Worm (Caenorhabditis elegans) whole organism, L4 larva: Measurements from ENCODE around the gene F26G1.2.

Source experiments
- F10B5.3 ChIP-seq: sonication (generic microtip); optimal IDR thresholded peaks from 2 replicates; lab custom pipeline; 2016; ENCODE audit warnings: mild to moderate bottlenecking, missing genetic modification characterization, missing compliant biosample characterization
- T20F7.1 ChIP-seq: fragments of 200-800 bp; sonication (Bioruptor generic); optimal IDR thresholded peaks from 2 replicates; lab custom pipeline; 2018; ENCODE audit warnings: mild to moderate bottlenecking, missing genetic modification characterization, missing compliant biosample characterization
- T26A8.4 ChIP-seq: fragments of 200-800 bp; sonication (Bioruptor generic); IDR thresholded peaks from 2 replicates; pipeline ENCODE4 v1.3.6; 2022; ENCODE audit warnings: missing genetic modification characterization, missing compliant biosample characterization
- Y48G9A.11 ChIP-seq: fragments of 200-800 bp; sonication (Bioruptor generic); IDR thresholded peaks from 2 replicates; pipeline ENCODE4 v1.3.6; 2022; ENCODE audit warnings: missing genetic modification reagents, missing genetic modification characterization, missing compliant biosample characterization
- Y5F2A.4 ChIP-seq: fragments of 200-800 bp; sonication (Bioruptor generic); optimal IDR thresholded peaks from 2 replicates; lab custom pipeline; 2018; ENCODE audit warnings: mild to moderate bottlenecking, missing genetic modification characterization, missing compliant biosample characterization
- ceh-20 ChIP-seq: fragments of 200-800 bp; sonication (Bioruptor generic); IDR thresholded peaks from 2 replicates; pipeline ENCODE4 v1.3.6; 2022; ENCODE audit warnings: missing genetic modification reagents, missing genetic modification characterization, missing compliant biosample characterization
- ceh-82 ChIP-seq: sonication (generic microtip); optimal IDR thresholded peaks from 2 replicates; lab custom pipeline; 2017; ENCODE audit warnings: missing biosample characterization, missing genetic modification characterization
- cey-2 ChIP-seq: sonication (generic microtip); optimal IDR thresholded peaks from 3 replicates; lab custom pipeline; 2017; ENCODE audit warnings: missing genetic modification characterization, mild to moderate bottlenecking, missing compliant biosample characterization, antibody characterized with exemption, borderline replicate concordance; ENCODE audit not compliant: insufficient read depth
- daf-16 ChIP-seq, 3 experiments: sonication (generic microtip); optimal IDR thresholded peaks; 2 replicates each; lab custom pipeline; 2016 to 2017; ENCODE audit warnings: missing genetic modification characterization in 3 of 3, missing genetic modification reagents in 3 of 3, mild to moderate bottlenecking in 2 of 3, missing compliant biosample characterization in 2 of 3, missing biosample characterization in 1 of 3, moderate library complexity in 1 of 3
- daf-19 ChIP-seq: fragments of 200-800 bp; sonication (Bioruptor generic); conservative IDR thresholded peaks from 2 replicates; pipeline ENCODE4 v1.3.6; 2022; ENCODE audit warnings: missing genetic modification characterization, missing compliant biosample characterization
- dmd-6 ChIP-seq: fragments of 200-800 bp; sonication (Bioruptor generic); IDR thresholded peaks from 2 replicates; pipeline ENCODE4 v1.3.6; 2022; ENCODE audit warnings: missing genetic modification reagents, missing genetic modification characterization, missing compliant biosample characterization
- duxl-1 ChIP-seq: sonication (generic microtip); optimal IDR thresholded peaks from 2 replicates; lab custom pipeline; 2016; ENCODE audit warnings: mild to moderate bottlenecking, missing genetic modification characterization, moderate library complexity, missing compliant biosample characterization; ENCODE audit not compliant: poor library complexity
- gei-8 ChIP-seq: fragments of 200-800 bp; sonication (Bioruptor generic); optimal IDR thresholded peaks from 2 replicates; lab custom pipeline; 2018; ENCODE audit warnings: mild to moderate bottlenecking, missing genetic modification characterization, missing compliant biosample characterization
- hif-1 ChIP-seq, 2 experiments: sonication (generic microtip); optimal IDR thresholded peaks; 2 replicates each; lab custom pipeline; 2016 to 2017; ENCODE audit warnings: missing compliant biosample characterization in 2 of 2, missing genetic modification characterization in 2 of 2, missing genetic modification reagents in 2 of 2, missing genotype in 2 of 2, mild to moderate bottlenecking in 1 of 2
- lim-7 ChIP-seq: fragments of 200-800 bp; sonication (Bioruptor generic); IDR thresholded peaks from 2 replicates; pipeline ENCODE4 v1.3.6; 2022; ENCODE audit warnings: missing genetic modification characterization, missing compliant biosample characterization
- lin-1 ChIP-seq: fragments of 200-800 bp; sonication (Bioruptor generic); IDR thresholded peaks from 2 replicates; pipeline ENCODE4 v1.3.6; 2022; ENCODE audit warnings: missing genetic modification reagents, missing genetic modification characterization, missing compliant biosample characterization
- lin-13 ChIP-seq: fragments of 150-350 bp; optimal IDR thresholded peaks from 2 replicates; lab custom pipeline; 2014; ENCODE audit warnings: missing biosample characterization, missing genetic modification reagents, missing genetic modification characterization
- lin-15B ChIP-seq: fragments of 150-350 bp; sonication (generic microtip); optimal IDR thresholded peaks from 3 replicates; lab custom pipeline; 2014; ENCODE audit warnings: missing biosample characterization, missing genetic modification characterization
- lin-38 ChIP-seq: fragments of 200-800 bp; sonication (Bioruptor generic); IDR thresholded peaks from 2 replicates; pipeline ENCODE4 v1.3.6; 2022; ENCODE audit warnings: missing genetic modification reagents, missing genetic modification characterization, missing compliant biosample characterization
- madf-9 ChIP-seq: fragments of 200-800 bp; sonication (Bioruptor generic); conservative IDR thresholded peaks from 2 replicates; pipeline ENCODE4 v1.3.6; 2022; ENCODE audit warnings: missing genetic modification reagents, missing genetic modification characterization, missing compliant biosample characterization
- mep-1 ChIP-seq: fragments of 150-350 bp; sonication (generic microtip); optimal IDR thresholded peaks from 3 replicates; lab custom pipeline; 2014; ENCODE audit warnings: missing biosample characterization, missing genetic modification characterization
- mes-2 ChIP-seq: sonication (generic microtip); optimal IDR thresholded peaks from 2 replicates; lab custom pipeline; 2016; ENCODE audit warnings: missing genotype, mild to moderate bottlenecking, missing genetic modification characterization, missing compliant biosample characterization; ENCODE audit not compliant: poor library complexity, severe bottlenecking
- mxl-3 ChIP-seq: fragments of 200-800 bp; sonication (Bioruptor generic); optimal IDR thresholded peaks from 2 replicates; lab custom pipeline; 2018; ENCODE audit warnings: mild to moderate bottlenecking, missing genetic modification characterization, missing compliant biosample characterization
- nhr-102 ChIP-seq: sonication (generic microtip); optimal IDR thresholded peaks from 2 replicates; lab custom pipeline; 2016; ENCODE audit warnings: mild to moderate bottlenecking, missing genetic modification characterization, moderate library complexity, missing compliant biosample characterization
- nhr-11 ChIP-seq: fragments of 150-350 bp; optimal IDR thresholded peaks from 2 replicates; lab custom pipeline; 2014; ENCODE audit warnings: missing biosample characterization, missing genetic modification characterization
- nhr-25 ChIP-seq: sonication (generic microtip); optimal IDR thresholded peaks from 2 replicates; lab custom pipeline; 2017; ENCODE audit warnings: missing genetic modification characterization, mild to moderate bottlenecking, missing compliant biosample characterization, antibody characterized with exemption, moderate library complexity, borderline replicate concordance; ENCODE audit not compliant: insufficient read depth
- nhr-28 ChIP-seq: fragments of 150-350 bp; optimal IDR thresholded peaks from 2 replicates; lab custom pipeline; 2014; ENCODE audit warnings: missing biosample characterization, missing genetic modification characterization
- nhr-48 ChIP-seq: sonication (generic microtip); optimal IDR thresholded peaks from 2 replicates; lab custom pipeline; 2016; ENCODE audit warnings: mild to moderate bottlenecking, missing genetic modification characterization, missing compliant biosample characterization
- nhr-6 ChIP-seq: fragments of 150-350 bp; optimal IDR thresholded peaks from 2 replicates; lab custom pipeline; 2014; ENCODE audit warnings: missing biosample characterization, missing genetic modification characterization
- rbr-2 ChIP-seq: sonication (generic microtip); optimal IDR thresholded peaks from 2 replicates; lab custom pipeline; 2016; ENCODE audit warnings: missing genotype, missing genetic modification characterization, missing compliant biosample characterization
- saeg-2 ChIP-seq: fragments of 200-800 bp; sonication (Bioruptor generic); IDR thresholded peaks from 2 replicates; pipeline ENCODE4 v1.3.6; 2022; ENCODE audit warnings: missing genetic modification reagents, missing genetic modification characterization, missing compliant biosample characterization
- sdz-12 ChIP-seq: fragments of 200-800 bp; sonication (Bioruptor generic); optimal IDR thresholded peaks from 2 replicates; lab custom pipeline; 2018; ENCODE audit warnings: mild to moderate bottlenecking, missing genetic modification characterization, missing compliant biosample characterization
- spr-1 ChIP-seq: sonication (generic microtip); optimal IDR thresholded peaks from 2 replicates; lab custom pipeline; 2016; ENCODE audit warnings: mild to moderate bottlenecking, missing genetic modification characterization, missing compliant biosample characterization
- tra-1 ChIP-seq: fragments of 200-800 bp; sonication (Bioruptor generic); IDR thresholded peaks from 2 replicates; pipeline ENCODE4 v1.3.6; 2022; ENCODE audit warnings: missing genetic modification reagents, missing genetic modification characterization, missing compliant biosample characterization
- unc-130 ChIP-seq: sonication (generic microtip); optimal IDR thresholded peaks from 2 replicates; lab custom pipeline; 2016; ENCODE audit warnings: missing genetic modification reagents, missing genetic modification characterization, missing compliant biosample characterization
- unc-62 ChIP-seq, 3 experiments: fragments of 150-350 bp in 1 of 3; sonication (generic microtip); optimal IDR thresholded peaks in 2 of 3; peaks in 1 of 3; 1 replicate in 1 of 3; 2 replicates in 2 of 3; lab custom pipeline; 2014 to 2017; ENCODE audit warnings: missing biosample characterization in 3 of 3, missing genetic modification characterization in 3 of 3, missing genetic modification reagents in 3 of 3, missing genotype in 1 of 3
- vab-7 ChIP-seq: fragments of 200-800 bp; sonication (Bioruptor generic); IDR thresholded peaks from 2 replicates; pipeline ENCODE4 v1.3.6; 2022; ENCODE audit warnings: missing genetic modification reagents, missing genetic modification characterization, missing compliant biosample characterization
- zfp-3 ChIP-seq: fragments of 200-800 bp; sonication (Bioruptor generic); conservative IDR thresholded peaks from 2 replicates; pipeline ENCODE4 v1.3.6; 2022; ENCODE audit warnings: missing genetic modification reagents, missing genetic modification characterization, missing compliant biosample characterization
- ztf-7 ChIP-seq: fragments of 150-350 bp; optimal IDR thresholded peaks from 2 replicates; lab custom pipeline; 2014; ENCODE audit warnings: missing biosample characterization, missing genetic modification characterization

The F26G1.2 gene

ce11 chrII:4733848-4734247 is 29.0 kb upstream of the F26G1.2 start, which contains the start of gene F41C3.11:
F41C3.11 (minus strand) TSS chrII:4733948.
- TF ChIP-seq lin-15B (tag; lab: Kevin White, UChicago): no peak

ce11 chrII:4734477-4734876 is 28.4 kb upstream of the F26G1.2 start:
- no peak for TF ChIP-seq daf-19 (GFP tag; lab: Robert Waterston, UW)
- no peak for TF ChIP-seq mep-1 (tag; lab: Kevin White, UChicago)
- no peak for TF ChIP-seq daf-16 (GFP tag; optimal IDR thresholded peaks at IDR 0.05; lab: Kevin White, UChicago)
- TF ChIP-seq daf-16 (tag; optimal IDR thresholded peaks at IDR 0.05; lab: Kevin White, UChicago): no peak
- no peak for TF ChIP-seq duxl-1 (tag; lab: Kevin White, UChicago)
- TF ChIP-seq nhr-25 (tag; lab: Kevin White, UChicago): peak; percentile 56
- no peak for TF ChIP-seq Y5F2A.4 (GFP tag; lab: Kevin White, UChicago)
- TF ChIP-seq nhr-28: peak; percentile 48

- TF ChIP-seq daf-16 (GFP tag; optimal IDR thresholded peaks at IDR 0.05; lab: Kevin White, UChicago): peak in 1 of 2 experiments; percentile 90
- TF ChIP-seq daf-16 (tag; optimal IDR thresholded peaks at IDR 0.05; lab: Kevin White, UChicago): no peak
- no peak for TF ChIP-seq mxl-3 (GFP tag; lab: Kevin White, UChicago)
- TF ChIP-seq F10B5.3 (tag; lab: Kevin White, UChicago): no peak
- TF ChIP-seq unc-62 (GFP tag; optimal IDR thresholded peaks at IDR 0.05 in 1 of 2; lab: Kevin White, UChicago): peak in 1 of 2 experiments; percentile 6
- TF ChIP-seq unc-62 (tag; optimal IDR thresholded peaks at IDR 0.05; lab: Kevin White, UChicago): no peak
Observed at ce11 chrII:4736585-4736984, 26.3 kb upstream of the F26G1.2 start.

- TF ChIP-seq gei-8 (no peak), unc-62 (GFP tag; optimal IDR thresholded peaks at IDR 0.05 in 1 of 2; lab: Kevin White, UChicago) (peak in 1 of 2 experiments; percentile 3), unc-62 (tag; optimal IDR thresholded peaks at IDR 0.05; lab: Kevin White, UChicago) (no peak)
Observed at ce11 chrII:4737348-4737747, 25.5 kb upstream of the F26G1.2 start, which contains the start of gene ctsa-1.1. ctsa-1.1 (plus strand) TSS chrII:4737648.

ce11 chrII:4739984-4740462 is 22.9 kb upstream of the F26G1.2 start, which contains the start of gene eas-1:
eas-1 (plus strand) TSS chrII:4740412.
- peak; percentile 12 for TF ChIP-seq nhr-11 (tag; lab: Kevin White, UChicago)
- TF ChIP-seq dmd-6 (GFP tag; lab: Robert Waterston, UW): peak; percentile 69
- peak; percentile 99 for TF ChIP-seq mes-2 (tag; lab: Kevin White, UChicago)
- TF ChIP-seq saeg-2 (GFP tag; lab: Robert Waterston, UW): no peak
- peak; percentile 57 for TF ChIP-seq lin-1 (GFP tag; lab: Robert Waterston, UW)
- no peak for TF ChIP-seq ceh-82 (tag; lab: Kevin White, UChicago)
- TF ChIP-seq duxl-1 (tag; lab: Kevin White, UChicago): peak; percentile 15
- peak; percentile 71 for TF ChIP-seq madf-9 (GFP tag; lab: Robert Waterston, UW)
- peak; percentile 56 for TF ChIP-seq rbr-2 (tag; lab: Kevin White, UChicago)
- peak; percentile 62 for TF ChIP-seq lin-13 (GFP tag; lab: Kevin White, UChicago)
- peak; percentile 79 for TF ChIP-seq Y48G9A.11 (GFP tag; lab: Robert Waterston, UW)
- peak; percentile 54 for TF ChIP-seq nhr-48
- 0 out of 2 replicates have a peak, but pooled peaks have one; percentile 19 for TF ChIP-seq T26A8.4 (GFP tag; lab: Robert Waterston, UW)
- peak; percentile 54; the same call in 1 of the 2 replicates for TF ChIP-seq tra-1 (GFP tag; lab: Robert Waterston, UW)
- TF ChIP-seq vab-7: no peak
- no peak for TF ChIP-seq zfp-3 (GFP tag; lab: Robert Waterston, UW)
- peak; percentile 73 for TF ChIP-seq nhr-6
- TF ChIP-seq T20F7.1 (GFP tag; lab: Kevin White, UChicago): peak; percentile 63
- peak; percentile 92 for TF ChIP-seq unc-130 (GFP tag; lab: Kevin White, UChicago)
- no peak for TF ChIP-seq lim-7
- peak; percentile 96 for TF ChIP-seq mxl-3 (GFP tag; lab: Kevin White, UChicago)
- TF ChIP-seq hif-1 (tag; optimal IDR thresholded peaks at IDR 0.05; lab: Kevin White, UChicago): peak in 1 of 2 experiments; percentile 92
- no peak for TF ChIP-seq cey-2 (tag; lab: Kevin White, UChicago)
- peak; percentile 80 for TF ChIP-seq lin-38
- peak; percentile 28 for TF ChIP-seq spr-1 (tag; lab: Kevin White, UChicago)
- peak; percentile 8 for TF ChIP-seq ztf-7 (tag; lab: Kevin White, UChicago)
- TF ChIP-seq sdz-12 (GFP tag; lab: Kevin White, UChicago): no peak
- TF ChIP-seq ceh-20: 0 out of 2 replicates have a peak, but pooled peaks have one; percentile 30
- peak; percentile 39 for TF ChIP-seq nhr-102 (tag; lab: Kevin White, UChicago)
